Worm (Caenorhabditis elegans) whole organism, L1 larva: ENCODE measurements around the gene frm-2.

Source experiments
- blmp-1 ChIP-seq: fragments of 150-350 bp; optimal IDR thresholded peaks from 2 replicates; lab custom pipeline; 2014; ENCODE audit warnings: missing biosample characterization, missing genetic modification characterization
- ces-1 ChIP-seq: fragments of 150-350 bp; optimal IDR thresholded peaks from 2 replicates; lab custom pipeline; 2014; ENCODE audit warnings: missing biosample characterization, missing genetic modification reagents, missing genetic modification characterization
- hlh-4 ChIP-seq: sonication (generic microtip); optimal IDR thresholded peaks from 2 replicates; lab custom pipeline; 2016; ENCODE audit warnings: mild to moderate bottlenecking, missing genetic modification characterization, missing compliant biosample characterization
- irx-1 ChIP-seq: sonication (generic microtip); optimal IDR thresholded peaks from 2 replicates; lab custom pipeline; 2016; ENCODE audit warnings: missing genetic modification characterization, missing compliant biosample characterization
- lin-15B ChIP-seq: fragments of 150-350 bp; sonication (generic microtip); optimal IDR thresholded peaks from 3 replicates; lab custom pipeline; 2014; ENCODE audit warnings: missing biosample characterization, missing genetic modification characterization
- pag-3 ChIP-seq: sonication (generic microtip); optimal IDR thresholded peaks from 2 replicates; lab custom pipeline; 2017; ENCODE audit warnings: missing genetic modification characterization, mild to moderate bottlenecking, missing compliant biosample characterization, antibody characterized with exemption, borderline replicate concordance; ENCODE audit not compliant: insufficient read depth
- pqm-1 ChIP-seq: sonication (generic microtip); optimal IDR thresholded peaks from 3 replicates; lab custom pipeline; 2017; ENCODE audit warnings: missing biosample characterization, missing genetic modification characterization
- sptf-1 ChIP-seq: fragments of 150-350 bp; optimal IDR thresholded peaks from 2 replicates; lab custom pipeline; 2014; ENCODE audit warnings: missing biosample characterization, missing genetic modification characterization
- unc-62 ChIP-seq: fragments of 150-350 bp; optimal IDR thresholded peaks from 2 replicates; lab custom pipeline; 2014; ENCODE audit warnings: missing biosample characterization, missing genetic modification reagents, missing genetic modification characterization
- ztf-4 ChIP-seq: fragments of 150-350 bp; optimal IDR thresholded peaks from 2 replicates; lab custom pipeline; 2014; ENCODE audit warnings: missing biosample characterization, missing genetic modification characterization

ce11 chrIII:6008989-6009610 is 27.2 kb upstream of the frm-2 start, which contains the start of the genes gcna-1 and eftu-2:
- TF ChIP-seq pag-3 (tag; lab: Kevin White, UChicago): no peak
- no peak for TF ChIP-seq blmp-1 (tag; lab: Kevin White, UChicago)
- TF ChIP-seq unc-62: no peak
- no peak for TF ChIP-seq sptf-1
- TF ChIP-seq hlh-4 (tag; lab: Kevin White, UChicago): no peak
- TF ChIP-seq lin-15B (tag; lab: Kevin White, UChicago): no peak
- TF ChIP-seq pqm-1 (tag; lab: Kevin White, UChicago): no peak
- TF ChIP-seq irx-1 (tag; lab: Kevin White, UChicago): peak; percentile 56
- TF ChIP-seq ztf-4 (tag; lab: Kevin White, UChicago): no peak
- no peak for TF ChIP-seq ces-1 (GFP tag; lab: Kevin White, UChicago)
